Worm (Caenorhabditis elegans): ENCODE data around the gene C07A4.2.

Gene C07A4.2

DNA sequence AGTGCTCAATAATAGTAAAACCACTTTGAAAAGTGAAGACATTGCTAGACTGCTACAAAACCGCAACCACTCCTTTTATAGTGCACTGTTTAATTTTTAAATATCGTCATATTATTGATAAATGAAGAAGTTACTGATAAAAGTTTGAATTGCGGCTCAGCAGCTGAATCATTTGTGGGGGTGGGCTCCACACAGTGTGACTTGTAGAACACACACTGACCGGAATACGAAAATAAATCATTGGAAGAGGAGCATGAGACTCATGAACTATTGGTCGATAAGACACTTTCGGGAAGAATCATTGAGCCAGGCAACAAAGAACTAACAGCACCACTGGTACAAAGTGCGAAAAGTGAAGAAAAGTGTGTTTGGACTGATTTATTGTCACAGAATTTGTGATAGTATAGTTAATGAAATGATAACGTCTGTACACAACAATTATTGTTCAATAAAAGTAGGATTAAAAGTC, 30.0 kb upstream of the C07A4.2 start, which contains the start of gene oac-14 (continued):
- 0 out of 2 replicates have a peak, but pooled peaks have one; percentile 24 for TF ChIP-seq dox-1 (GFP tag; IDR thresholded peaks at IDR 0.05)
- TF ChIP-seq tbp1 (GFP tag; optimal IDR thresholded peaks at IDR 0.05) = no peak
- no peak for TF ChIP-seq egl-18 (GFP tag; IDR thresholded peaks at IDR 0.05)
- TF ChIP-seq nhr-27 (tag; optimal IDR thresholded peaks at IDR 0.05) = no peak
- no peak for TF ChIP-seq Y95B8A.8 (GFP tag; IDR thresholded peaks at IDR 0.05)
- TF ChIP-seq sptf-2 (GFP tag; optimal IDR thresholded peaks at IDR 0.05) = no peak
- no peak for TF ChIP-seq nfya-1 (tag; optimal IDR thresholded peaks at IDR 0.05; ENCODE audit: borderline replicate concordance, insufficient read depth)
- TF ChIP-seq ztf-22 (GFP tag; optimal IDR thresholded peaks at IDR 0.05) = peak; percentile 67
- no peak for TF ChIP-seq bed-1 (GFP tag; IDR thresholded peaks at IDR 0.05)
- no peak for TF ChIP-seq hmg-1.2 (GFP tag; IDR thresholded peaks at IDR 0.05)
- TF ChIP-seq ztf-3 (GFP tag; optimal IDR thresholded peaks at IDR 0.05) = no peak
- no peak for TF ChIP-seq lag-1 (GFP tag; IDR thresholded peaks at IDR 0.05)
- no peak for TF ChIP-seq gei-17 (GFP tag; optimal IDR thresholded peaks at IDR 0.05)
- TF ChIP-seq hlh-26 (GFP tag; conservative IDR thresholded peaks at IDR 0.05) = no peak
- TF ChIP-seq madf-8 (GFP tag; conservative IDR thresholded peaks at IDR 0.05) = no peak
- TF ChIP-seq ceh-79 (tag; optimal IDR thresholded peaks at IDR 0.05) = no peak
- TF ChIP-seq Y79H2A.3 (GFP tag; conservative IDR thresholded peaks at IDR 0.05) = no peak
- TF ChIP-seq nhr-90 (tag; optimal IDR thresholded peaks at IDR 0.05) = no peak
- TF ChIP-seq madf-10 (tag; optimal IDR thresholded peaks at IDR 0.05) = peak; percentile 21
- no peak for TF ChIP-seq D2030.7 (GFP tag; IDR thresholded peaks at IDR 0.05)
- TF ChIP-seq mxl-1 (tag; optimal IDR thresholded peaks at IDR 0.05) = no peak
- no peak for TF ChIP-seq aptf-3 (GFP tag; IDR thresholded peaks at IDR 0.05)
- no peak for TF ChIP-seq cebp-1 (GFP tag; IDR thresholded peaks at IDR 0.05)
- TF ChIP-seq cebp-1 (tag; optimal IDR thresholded peaks at IDR 0.05) = peak; percentile 33
- no peak for TF ChIP-seq him-1 (tag; optimal IDR thresholded peaks at IDR 0.05)
- no peak for TF ChIP-seq athp-1 (tag; optimal IDR thresholded peaks at IDR 0.05)
- TF ChIP-seq B0019.2 (GFP tag; conservative IDR thresholded peaks at IDR 0.05) = no peak
- no peak for TF ChIP-seq ceh-100 (GFP tag; IDR thresholded peaks at IDR 0.05)
- TF ChIP-seq lsy-27 (tag; optimal IDR thresholded peaks at IDR 0.05; ENCODE audit: borderline replicate concordance, insufficient read depth) = no peak
- no peak for TF ChIP-seq ZK185.1 (tag; optimal IDR thresholded peaks at IDR 0.05; ENCODE audit: poor library complexity, severe bottlenecking)
- no peak for TF ChIP-seq dpl-1 (GFP tag; optimal IDR thresholded peaks at IDR 0.05)
- no peak for TF ChIP-seq pha-4 (tag; optimal IDR thresholded peaks at IDR 0.05)
- no peak for TF ChIP-seq T07F8.4 (tag; optimal IDR thresholded peaks at IDR 0.05)
- no peak for TF ChIP-seq F39B2.1 (GFP tag; IDR thresholded peaks at IDR 0.05)
- TF ChIP-seq F33H1.4 (GFP tag; IDR thresholded peaks at IDR 0.05) = no peak
- no peak for TF ChIP-seq madf-3 (GFP tag; IDR thresholded peaks at IDR 0.05)
- no peak for TF ChIP-seq tbx-9 (tag; optimal IDR thresholded peaks at IDR 0.05; ENCODE audit: borderline replicate concordance)
- no peak for TF ChIP-seq mel-28 (tag; optimal IDR thresholded peaks at IDR 0.05; ENCODE audit: borderline replicate concordance)
- TF ChIP-seq ztf-18 (tag; optimal IDR thresholded peaks at IDR 0.05) = no peak
- TF ChIP-seq ztf-26 (tag; optimal IDR thresholded peaks at IDR 0.05) = no peak
- TF ChIP-seq ztf-6 (GFP tag; IDR thresholded peaks at IDR 0.05) = no peak
- no peak for TF ChIP-seq zim-3 (tag; optimal IDR thresholded peaks at IDR 0.05)
- no peak for TF ChIP-seq F10E7.11 (tag; optimal IDR thresholded peaks at IDR 0.05)
- TF ChIP-seq nfya-2 (GFP tag; IDR thresholded peaks at IDR 0.05) = no peak
- no peak for TF ChIP-seq B0035.1 (tag; optimal IDR thresholded peaks at IDR 0.05)
- TF ChIP-seq repo-1 (tag; optimal IDR thresholded peaks at IDR 0.05) = no peak
- TF ChIP-seq xnd-1 (tag; optimal IDR thresholded peaks at IDR 0.05) = no peak
- no peak for TF ChIP-seq K12H6.12 (tag; optimal IDR thresholded peaks at IDR 0.05)
- no peak for TF ChIP-seq attf-3 (GFP tag; conservative IDR thresholded peaks at IDR 0.05)
- no peak for TF ChIP-seq lin-26 (GFP tag; IDR thresholded peaks at IDR 0.05)
